Worm (Caenorhabditis elegans): ENCODE results near the gene K05F1.14.
A peak's percentile ranks its signal among the peaks of the same experiment; 100 is the strongest.

Gene K05F1.14

ce11 chrII:5772547-5773142 is 19.7 kb downstream of the K05F1.14 start:
- TF ChIP-seq unc-30 (tag; optimal IDR thresholded peaks at IDR 0.05) (no peak), lin-14 (GFP tag; optimal IDR thresholded peaks at IDR 0.05) (peak; percentile 42), ceh-8 (GFP tag; optimal IDR thresholded peaks at IDR 0.05) (peak; percentile 11), nhr-11 (tag; optimal IDR thresholded peaks at IDR 0.05) (no peak), nhr-12 (tag; optimal IDR thresholded peaks at IDR 0.05) (no peak), irx-1 (tag; optimal IDR thresholded peaks at IDR 0.05) (no peak), nhr-85 (tag) (peak; percentile 57), mef-2 (tag; optimal IDR thresholded peaks at IDR 0.05) (no peak), ceh-90 (tag; optimal IDR thresholded peaks at IDR 0.05) (no peak), pag-3 (tag; optimal IDR thresholded peaks at IDR 0.05; ENCODE audit: borderline replicate concordance, insufficient read depth) (no peak), alr-1 (tag; optimal IDR thresholded peaks at IDR 0.05; ENCODE audit: borderline replicate concordance) (no peak), hlh-4 (tag; optimal IDR thresholded peaks at IDR 0.05) (no peak), lin-15B (tag; optimal IDR thresholded peaks at IDR 0.05) (no peak), nhr-47 (tag; optimal IDR thresholded peaks at IDR 0.05) (peak; percentile 63), hlh-17 (GFP tag; optimal IDR thresholded peaks at IDR 0.05; ENCODE audit: borderline replicate concordance) (no peak), nhr-20 (tag; optimal IDR thresholded peaks at IDR 0.05) (peak; percentile 63), nhr-237 (tag; optimal IDR thresholded peaks at IDR 0.05) (no peak), mab-9 (GFP tag; IDR thresholded peaks at IDR 0.05) (no peak), unc-98 (GFP tag; IDR thresholded peaks at IDR 0.05) (no peak), tlp-1 (tag; optimal IDR thresholded peaks at IDR 0.05) (no peak), aha-1 (tag; optimal IDR thresholded peaks at IDR 0.05) (no peak), efl-3 (GFP tag; optimal IDR thresholded peaks at IDR 0.05) (no peak), jun-1 (tag; optimal IDR thresholded peaks at IDR 0.05) (no peak), sup-37 (GFP tag; optimal IDR thresholded peaks at IDR 0.05) (no peak), nhr-90 (tag; optimal IDR thresholded peaks at IDR 0.05; ENCODE audit: poor library complexity) (peak; percentile 50), fkh-10 (GFP tag; optimal IDR thresholded peaks at IDR 0.05) (no peak), rnt-1 (tag; optimal IDR thresholded peaks at IDR 0.05) (peak; percentile 67), nhr-84 (tag; optimal IDR thresholded peaks at IDR 0.05) (no peak), F16B12.6 (tag; optimal IDR thresholded peaks at IDR 0.05) (peak; percentile 42), isw-1 (GFP tag; IDR thresholded peaks at IDR 0.05) (0 out of 2 replicates have a peak, but pooled peaks have one; percentile 3), ceh-82 (tag; optimal IDR thresholded peaks at IDR 0.05) (peak in 2 of 3 experiments; percentile 25 to 55), fkh-4 (tag; optimal IDR thresholded peaks at IDR 0.05; ENCODE audit: borderline replicate concordance) (no peak), egl-13 (tag; optimal IDR thresholded peaks at IDR 0.05) (no peak), ztf-4 (tag; optimal IDR thresholded peaks at IDR 0.05) (no peak), C34B4.2 (tag; optimal IDR thresholded peaks at IDR 0.05) (no peak), unc-130 (tag; optimal IDR thresholded peaks at IDR 0.05) (peak; percentile 38), ceh-88 (GFP tag; IDR thresholded peaks at IDR 0.05) (no peak), lin-35 (GFP tag; optimal IDR thresholded peaks at IDR 0.05) (peak; percentile 56 to 62), C04F5.9 (tag; optimal IDR thresholded peaks at IDR 0.05) (no peak), nhr-76 (tag; optimal IDR thresholded peaks at IDR 0.05) (no peak), hpl-2 (GFP tag; optimal IDR thresholded peaks at IDR 0.05) (no peak), swsn-7 (tag; optimal IDR thresholded peaks at IDR 0.05) (peak; percentile 51), ama-1 (optimal IDR thresholded peaks at IDR 0.05) (no peak), fkh-8 (tag; optimal IDR thresholded peaks at IDR 0.05) (peak; percentile 16), Y116A8C.19 (tag; optimal IDR thresholded peaks at IDR 0.05; ENCODE audit: borderline replicate concordance) (no peak), fos-1 (tag; optimal IDR thresholded peaks at IDR 0.05) (no peak), blmp-1 (tag; optimal IDR thresholded peaks at IDR 0.05) (no peak), zip-4 (GFP tag; optimal IDR thresholded peaks at IDR 0.05) (no peak), skn-1 (tag; optimal IDR thresholded peaks at IDR 0.05) (peak; percentile 20), elt-2 (tag; optimal IDR thresholded peaks at IDR 0.05) (peak; percentile 25), unc-62 (GFP tag; optimal IDR thresholded peaks at IDR 0.05) (no peak), mdl-1 (tag; optimal IDR thresholded peaks at IDR 0.05) (peak in 1 of 2 experiments; percentile 50), xbp-1 (tag; optimal IDR thresholded peaks at IDR 0.05) (peak; percentile 17)

All from whole organism, L1 larva.